Worm (Caenorhabditis elegans) whole organism, L1 larva: Measurements from ENCODE around the gene pqn-96.
"Not testable (repeated sequence)": the region's sequence is repeated elsewhere in the genome, so short reads cannot be mapped to it uniquely, and the experiment has no call there.

Experiments
- aha-1 ChIP-seq: fragments of 150-350 bp; optimal IDR thresholded peaks from 2 replicates; lab custom pipeline; 2014; ENCODE audit warnings: missing biosample characterization, missing genetic modification characterization
- alr-1 ChIP-seq: fragments of 200-800 bp; sonication (Bioruptor generic); optimal IDR thresholded peaks from 2 replicates; lab custom pipeline; 2018; ENCODE audit warnings: borderline replicate concordance, mild to moderate bottlenecking, missing genetic modification characterization, missing compliant biosample characterization
- blmp-1 ChIP-seq: fragments of 150-350 bp; optimal IDR thresholded peaks from 2 replicates; lab custom pipeline; 2014; ENCODE audit warnings: missing biosample characterization, missing genetic modification characterization
- ceh-63 ChIP-seq: fragments of 200-800 bp; sonication (Bioruptor generic); optimal IDR thresholded peaks from 2 replicates; lab custom pipeline; 2018; ENCODE audit warnings: mild to moderate bottlenecking, missing genetic modification characterization, missing compliant biosample characterization
- ceh-82 ChIP-seq, 3 experiments: fragments of 150-350 bp in 1 of 3; sonication (generic microtip) in 2 of 3; optimal IDR thresholded peaks; 2 replicates each; lab custom pipeline; 2014 to 2017; ENCODE audit warnings: missing biosample characterization in 3 of 3, missing genetic modification characterization in 3 of 3
- ceh-90 ChIP-seq: sonication (generic microtip); optimal IDR thresholded peaks from 2 replicates; lab custom pipeline; 2016; ENCODE audit warnings: missing genetic modification characterization, missing compliant biosample characterization
- dpl-1 ChIP-seq, 3 experiments: fragments of 150-350 bp in 2 of 3; sonication (generic microtip) in 1 of 3; optimal IDR thresholded peaks; 2 replicates each; lab custom pipeline; 2014 to 2017; ENCODE audit warnings: missing biosample characterization in 3 of 3, missing genetic modification characterization in 3 of 3, missing genetic modification reagents in 3 of 3
- efl-1 ChIP-seq, 4 experiments: fragments of 150-350 bp; optimal IDR thresholded peaks in 3 of 4; peaks in 1 of 4; 1 replicate in 1 of 4; 2 replicates in 3 of 4; lab custom pipeline; 2014; ENCODE audit warnings: missing biosample characterization in 2 of 4, missing genetic modification characterization in 2 of 4, missing genetic modification reagents in 2 of 4
- efl-3 ChIP-seq: fragments of 200-800 bp; sonication (Bioruptor generic); optimal IDR thresholded peaks from 2 replicates; lab custom pipeline; 2018; ENCODE audit warnings: mild to moderate bottlenecking, missing genetic modification characterization, missing compliant biosample characterization
- elt-2 ChIP-seq: sonication (generic microtip); optimal IDR thresholded peaks from 2 replicates; lab custom pipeline; 2016; ENCODE audit warnings: missing genetic modification characterization, mild to moderate bottlenecking, inconsistent platforms, missing compliant biosample characterization, missing genetic modification reagents
- elt-3 ChIP-seq, 6 experiments: fragments of 150-350 bp in 1 of 6; sonication (generic microtip); optimal IDR thresholded peaks; 2 replicates each; lab custom pipeline; 2017 to 2018; ENCODE audit warnings: missing biosample characterization in 6 of 6, missing genetic modification characterization in 6 of 6, inconsistent platforms in 1 of 6
- ets-5 ChIP-seq: fragments of 200-800 bp; sonication (Bioruptor generic); IDR thresholded peaks from 2 replicates; pipeline ENCODE4 v1.3.6; 2022; ENCODE audit warnings: missing genetic modification characterization, missing compliant biosample characterization
- fkh-10 ChIP-seq: sonication (generic microtip); optimal IDR thresholded peaks from 2 replicates; lab custom pipeline; 2017; ENCODE audit warnings: missing biosample characterization, missing genetic modification reagents, missing genetic modification characterization
- fkh-8 ChIP-seq: sonication (generic microtip); optimal IDR thresholded peaks from 2 replicates; lab custom pipeline; 2016; ENCODE audit warnings: mild to moderate bottlenecking, missing genetic modification characterization, missing compliant biosample characterization
- fos-1 ChIP-seq: fragments of 150-350 bp; optimal IDR thresholded peaks from 2 replicates; lab custom pipeline; 2014; ENCODE audit warnings: missing biosample characterization, missing genetic modification characterization
- hpl-2 ChIP-seq: fragments of 150-350 bp; optimal IDR thresholded peaks from 2 replicates; lab custom pipeline; 2014; ENCODE audit warnings: missing biosample characterization, missing genetic modification reagents, missing genetic modification characterization
- irx-1 ChIP-seq: sonication (generic microtip); optimal IDR thresholded peaks from 2 replicates; lab custom pipeline; 2016; ENCODE audit warnings: missing genetic modification characterization, missing compliant biosample characterization
- isw-1 ChIP-seq: fragments of 200-800 bp; sonication (Bioruptor generic); IDR thresholded peaks from 2 replicates; pipeline ENCODE4 v1.3.6; 2022; ENCODE audit warnings: missing genetic modification characterization, missing compliant biosample characterization
- lin-13 ChIP-seq: fragments of 150-350 bp; optimal IDR thresholded peaks from 2 replicates; lab custom pipeline; 2014; ENCODE audit warnings: missing biosample characterization, missing genetic modification reagents, missing genetic modification characterization
- lin-14 ChIP-seq: fragments of 200-800 bp; sonication (Bioruptor generic); optimal IDR thresholded peaks from 2 replicates; lab custom pipeline; 2018; ENCODE audit warnings: mild to moderate bottlenecking, missing genetic modification characterization, moderate library complexity, missing compliant biosample characterization
- lin-39 ChIP-seq: fragments of 150-350 bp; optimal IDR thresholded peaks from 2 replicates; lab custom pipeline; 2014; ENCODE audit warnings: missing biosample characterization, missing genetic modification reagents, missing genetic modification characterization
- lir-3 ChIP-seq: sonication (generic microtip); optimal IDR thresholded peaks from 2 replicates; lab custom pipeline; 2016; ENCODE audit warnings: mild to moderate bottlenecking, missing genetic modification characterization, moderate library complexity, missing compliant biosample characterization; ENCODE audit not compliant: poor library complexity
- mef-2 ChIP-seq: fragments of 150-350 bp; optimal IDR thresholded peaks from 2 replicates; lab custom pipeline; 2014; ENCODE audit warnings: missing biosample characterization, missing genetic modification characterization
- nhr-20 ChIP-seq: sonication (generic microtip); optimal IDR thresholded peaks from 2 replicates; lab custom pipeline; 2016; ENCODE audit warnings: mild to moderate bottlenecking, missing genetic modification characterization, missing compliant biosample characterization
- nhr-71 ChIP-seq: sonication (generic microtip); optimal IDR thresholded peaks from 2 replicates; lab custom pipeline; 2016; ENCODE audit warnings: mild to moderate bottlenecking, missing genetic modification characterization, moderate library complexity, missing compliant biosample characterization
- nhr-85 ChIP-seq: sonication (generic microtip); peaks from one replicate; lab custom pipeline; 2016; ENCODE audit warnings: missing genetic modification characterization, inconsistent platforms, missing compliant biosample characterization
- skn-1 ChIP-seq: fragments of 150-350 bp; optimal IDR thresholded peaks from 2 replicates; lab custom pipeline; 2014; ENCODE audit warnings: missing biosample characterization, missing genetic modification characterization
- sup-37 ChIP-seq: fragments of 200-800 bp; sonication (Bioruptor generic); optimal IDR thresholded peaks from 2 replicates; lab custom pipeline; 2018; ENCODE audit warnings: mild to moderate bottlenecking, missing genetic modification characterization, missing compliant biosample characterization
- swsn-7 ChIP-seq: sonication (generic microtip); optimal IDR thresholded peaks from 2 replicates; lab custom pipeline; 2016; ENCODE audit warnings: missing genetic modification characterization, missing compliant biosample characterization
- unc-130 ChIP-seq: fragments of 150-350 bp; optimal IDR thresholded peaks from 2 replicates; lab custom pipeline; 2017; ENCODE audit warnings: missing biosample characterization, missing genetic modification characterization, inconsistent platforms
- unc-98 ChIP-seq: fragments of 200-800 bp; sonication (Bioruptor generic); IDR thresholded peaks from 2 replicates; pipeline ENCODE4 v1.3.6; 2022; ENCODE audit warnings: missing genetic modification characterization, missing compliant biosample characterization
- zip-4 ChIP-seq: fragments of 200-800 bp; sonication (Bioruptor generic); optimal IDR thresholded peaks from 2 replicates; lab custom pipeline; 2018; ENCODE audit warnings: mild to moderate bottlenecking, missing genetic modification characterization, moderate library complexity, missing compliant biosample characterization

The pqn-96 gene

DNA sequence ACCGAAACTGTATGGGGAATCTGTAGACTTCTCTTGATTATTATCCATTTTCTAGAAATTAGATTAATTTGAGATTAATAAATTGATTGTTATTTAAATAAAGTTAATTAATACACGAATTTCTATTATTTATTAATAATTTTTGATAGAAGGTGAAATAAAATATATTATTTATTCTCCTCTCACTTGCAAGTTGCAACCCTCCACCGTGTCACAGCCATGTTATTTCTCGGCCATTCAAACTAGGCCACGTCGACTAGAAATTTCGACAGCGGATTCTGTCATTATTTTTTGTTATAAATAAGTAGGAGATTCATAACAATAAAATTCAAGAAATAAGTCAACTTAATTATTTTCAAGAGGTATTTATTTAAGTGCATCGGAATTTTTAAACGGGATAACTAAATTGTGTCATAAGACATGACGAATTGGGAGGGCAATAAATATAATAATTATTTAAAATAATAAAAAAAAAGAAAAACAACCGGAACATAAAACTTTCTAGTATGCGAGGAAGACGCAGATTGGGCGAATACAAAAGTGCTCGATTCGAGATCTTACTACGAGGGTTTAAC is 4.4 kb upstream of the pqn-96 start, which contains the start of gene ufbp-1 (continued):
- peak; percentile 70 for TF ChIP-seq nhr-85 (tag; lab: Kevin White, UChicago)
- peak; percentile 55 for TF ChIP-seq swsn-7 (tag; lab: Kevin White, UChicago)
- no peak for TF ChIP-seq lin-39 (tag; lab: Kevin White, UChicago)
- TF ChIP-seq fkh-10, result no peak
- no peak for TF ChIP-seq ceh-82 (tag; optimal IDR thresholded peaks at IDR 0.05; lab: Kevin White, UChicago)
- TF ChIP-seq sup-37 (GFP tag; lab: Kevin White, UChicago), result no peak
- TF ChIP-seq elt-2 (tag; lab: Kevin White, UChicago), result peak; percentile 73
- TF ChIP-seq fos-1 (tag; lab: Kevin White, UChicago), result no peak
- TF ChIP-seq irx-1 (tag; lab: Kevin White, UChicago), result peak; percentile 15
- TF ChIP-seq nhr-20 (tag; lab: Kevin White, UChicago), result peak; percentile 55
- no peak for TF ChIP-seq ets-5 (GFP tag; lab: Robert Waterston, UW)
- no peak for TF ChIP-seq efl-3 (GFP tag; lab: Kevin White, UChicago)
- TF ChIP-seq, all 84 proteins: peak for 41

ce11 chrIII:8441298-8441697 is 2.1 kb upstream of the pqn-96 start:
- TF ChIP-seq efl-1 (optimal IDR thresholded peaks at IDR 0.05; lab: Kevin White, UChicago), result not testable (repeated sequence)
- TF ChIP-seq efl-1 (GFP tag; optimal IDR thresholded peaks at IDR 0.05 in 1 of 2; lab: Kevin White, UChicago) (peak; percentile 9 to 57), isw-1 (GFP tag; lab: Robert Waterston, UW) (peak; percentile 31; the same call in 1 of the 2 replicates), unc-98 (GFP tag; lab: Robert Waterston, UW) (peak; percentile 58; the same call in 1 of the 2 replicates)

- TF ChIP-seq ceh-90 (tag; lab: Kevin White, UChicago), result no peak
- no peak for TF ChIP-seq blmp-1 (tag; lab: Kevin White, UChicago)
- no peak for TF ChIP-seq skn-1 (tag; lab: Kevin White, UChicago)
- no peak for TF ChIP-seq elt-2 (tag; lab: Kevin White, UChicago)
- no peak for TF ChIP-seq dpl-1 (GFP tag; optimal IDR thresholded peaks at IDR 0.05; lab: Kevin White, UChicago)
- peak; percentile 9 for TF ChIP-seq fkh-8 (tag; lab: Kevin White, UChicago)
Measured at ce11 chrIII:8437763-8438414, 1.3 kb downstream of the pqn-96 start.

DNA sequence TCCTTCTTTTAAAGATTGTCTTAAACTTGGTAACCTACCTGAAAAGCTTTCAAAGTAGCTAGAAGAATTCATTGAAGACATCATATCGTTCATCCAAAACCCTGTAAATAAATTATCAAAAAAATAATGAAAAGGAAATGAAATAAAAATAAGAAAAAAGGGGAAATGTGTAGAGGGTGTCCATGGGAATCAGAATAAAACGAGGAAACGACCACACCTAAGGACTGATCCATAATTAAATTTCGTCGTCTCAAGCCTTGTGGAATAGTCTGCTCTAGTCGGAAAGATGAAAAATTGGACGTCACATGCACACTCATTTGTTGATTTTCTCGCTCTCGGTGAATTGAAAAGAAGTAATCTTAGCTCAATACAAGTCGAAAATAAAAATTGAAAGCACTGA is 4.1 kb downstream of the pqn-96 start, which contains the start of gene ZK1236.9:
TSS of gene ZK1236.9 (minus strand) at position 101 of the 400 bp plus-strand sequence.
- TF ChIP-seq lir-3 (no peak), nhr-71 (tag; lab: Kevin White, UChicago) (no peak), unc-130 (tag; lab: Kevin White, UChicago) (no peak), lin-13 (GFP tag; lab: Kevin White, UChicago) (no peak), ets-5 (GFP tag; lab: Robert Waterston, UW) (no peak), blmp-1 (tag; lab: Kevin White, UChicago) (no peak), aha-1 (no peak), zip-4 (no peak), lin-14 (GFP tag; lab: Kevin White, UChicago) (no peak), mef-2 (no peak), hpl-2 (GFP tag; lab: Kevin White, UChicago) (no peak), elt-3 (tag; optimal IDR thresholded peaks at IDR 0.05; lab: Kevin White, UChicago) (no peak), fkh-8 (tag; lab: Kevin White, UChicago) (no peak), ceh-63 (GFP tag; lab: Kevin White, UChicago) (no peak), dpl-1 (GFP tag; optimal IDR thresholded peaks at IDR 0.05; lab: Kevin White, UChicago) (no peak), alr-1 (no peak)
